Worm (Caenorhabditis elegans) whole organism, young adult: ENCODE results near the gene F17E9.4.

Experiments
- B0035.1 ChIP-seq: sonication (generic microtip); optimal IDR thresholded peaks from 2 replicates; lab custom pipeline; 2016; ENCODE audit warnings: missing genetic modification characterization, mild to moderate bottlenecking, missing compliant biosample characterization, missing genotype, missing genetic modification reagents
- C06A6.2 ChIP-seq: fragments of 200-800 bp; sonication (Bioruptor generic); conservative IDR thresholded peaks from 2 replicates; pipeline ENCODE4 v1.3.6; 2022; ENCODE audit warnings: missing genetic modification characterization, missing compliant biosample characterization
- F23B12.7 ChIP-seq: sonication (generic microtip); optimal IDR thresholded peaks from 2 replicates; lab custom pipeline; 2017; ENCODE audit warnings: missing genetic modification characterization, mild to moderate bottlenecking, missing compliant biosample characterization, antibody characterized with exemption, moderate library complexity; ENCODE audit not compliant: insufficient read depth
- F33H1.4 ChIP-seq: fragments of 200-800 bp; sonication (Bioruptor generic); IDR thresholded peaks from 2 replicates; pipeline ENCODE4 v1.3.6; 2022; ENCODE audit warnings: missing genetic modification reagents, missing genetic modification characterization, missing compliant biosample characterization
- F49E8.2 ChIP-seq: sonication (generic microtip); optimal IDR thresholded peaks from 3 replicates; lab custom pipeline; 2017; ENCODE audit warnings: missing genetic modification characterization, mild to moderate bottlenecking, missing compliant biosample characterization, antibody characterized with exemption, moderate library complexity; ENCODE audit not compliant: insufficient read depth
- F55B11.4 ChIP-seq: sonication (generic microtip); optimal IDR thresholded peaks from 2 replicates; lab custom pipeline; 2016; ENCODE audit warnings: missing compliant biosample characterization, missing genetic modification characterization, borderline replicate concordance; ENCODE audit not compliant: insufficient read depth
- K11D2.4 ChIP-seq: fragments of 200-800 bp; sonication (Bioruptor generic); IDR thresholded peaks from 2 replicates; pipeline ENCODE4 v1.3.6; 2022; ENCODE audit warnings: missing genetic modification reagents, missing genetic modification characterization, missing compliant biosample characterization
- T26A5.8 ChIP-seq: sonication (generic microtip); optimal IDR thresholded peaks from 2 replicates; lab custom pipeline; 2016; ENCODE audit warnings: missing genetic modification characterization, missing compliant biosample characterization
- Y53G8AR.9 ChIP-seq: fragments of 200-800 bp; sonication (Bioruptor generic); conservative IDR thresholded peaks from 2 replicates; pipeline ENCODE4 v1.3.6; 2022; ENCODE audit warnings: missing genetic modification reagents, missing genetic modification characterization, missing compliant biosample characterization
- Y67H2A.10 ChIP-seq: fragments of 200-800 bp; sonication (Bioruptor generic); conservative IDR thresholded peaks from 2 replicates; pipeline ENCODE4 v1.3.6; 2022; ENCODE audit warnings: missing genetic modification reagents, missing genetic modification characterization, missing compliant biosample characterization
- Y79H2A.3 ChIP-seq: fragments of 200-800 bp; sonication (Bioruptor generic); conservative IDR thresholded peaks from 2 replicates; pipeline ENCODE4 v1.3.6; 2022; ENCODE audit warnings: missing genetic modification reagents, missing genetic modification characterization, missing compliant biosample characterization
- aptf-3 ChIP-seq: fragments of 200-800 bp; sonication (Bioruptor generic); IDR thresholded peaks from 2 replicates; pipeline ENCODE4 v1.3.6; 2022; ENCODE audit warnings: missing genetic modification characterization, missing compliant biosample characterization
- atf-7 ChIP-seq: sonication (generic microtip); optimal IDR thresholded peaks from 2 replicates; lab custom pipeline; 2017; ENCODE audit warnings: mild to moderate bottlenecking, missing genetic modification characterization, missing compliant biosample characterization
- athp-1 ChIP-seq: sonication (generic microtip); optimal IDR thresholded peaks from 2 replicates; lab custom pipeline; 2017; ENCODE audit warnings: mild to moderate bottlenecking, missing genetic modification characterization, missing compliant biosample characterization
- attf-6 ChIP-seq: fragments of 200-800 bp; sonication (Bioruptor generic); IDR thresholded peaks from 2 replicates; pipeline ENCODE4 v1.3.6; 2022; ENCODE audit warnings: missing genetic modification reagents, missing genetic modification characterization, missing compliant biosample characterization
- cebp-1 ChIP-seq, 2 experiments: fragments of 200-800 bp in 1 of 2; sonication (Bioruptor generic) in 1 of 2; sonication (generic microtip) in 1 of 2; IDR thresholded peaks in 1 of 2; optimal IDR thresholded peaks in 1 of 2; 2 replicates each; pipeline versions ENCODE4 v1.3.6 to Lab custom; 2017 to 2022; ENCODE audit warnings: missing compliant biosample characterization in 2 of 2, missing genetic modification characterization in 2 of 2, mild to moderate bottlenecking in 1 of 2, missing genetic modification reagents in 1 of 2, moderate library complexity in 1 of 2
- ceh-27 ChIP-seq: fragments of 200-800 bp; sonication (Bioruptor generic); optimal IDR thresholded peaks from 2 replicates; lab custom pipeline; 2018; ENCODE audit warnings: mild to moderate bottlenecking, missing genetic modification characterization, moderate library complexity, missing compliant biosample characterization
- ceh-91 ChIP-seq: fragments of 200-800 bp; sonication (Bioruptor generic); IDR thresholded peaks from 2 replicates; pipeline ENCODE4 v1.3.6; 2022; ENCODE audit warnings: missing genetic modification reagents, missing genetic modification characterization, missing compliant biosample characterization
- dox-1 ChIP-seq: fragments of 200-800 bp; sonication (Bioruptor generic); IDR thresholded peaks from 2 replicates; pipeline ENCODE4 v1.3.6; 2022; ENCODE audit warnings: missing genetic modification reagents, missing genetic modification characterization, missing compliant biosample characterization
- fkh-3 ChIP-seq: sonication (generic microtip); optimal IDR thresholded peaks from 2 replicates; lab custom pipeline; 2016; ENCODE audit warnings: mild to moderate bottlenecking, missing genetic modification characterization, missing compliant biosample characterization
- him-1 ChIP-seq: sonication (generic microtip); optimal IDR thresholded peaks from 2 replicates; lab custom pipeline; 2016; ENCODE audit warnings: missing genotype, missing genetic modification reagents, missing genetic modification characterization, missing compliant biosample characterization
- hlh-26 ChIP-seq: fragments of 200-800 bp; sonication (Bioruptor generic); conservative IDR thresholded peaks from 2 replicates; pipeline ENCODE4 v1.3.6; 2022; ENCODE audit warnings: missing genetic modification reagents, missing genetic modification characterization, missing compliant biosample characterization
- hmg-1.2 ChIP-seq: fragments of 200-800 bp; sonication (Bioruptor generic); IDR thresholded peaks from 2 replicates; pipeline ENCODE4 v1.3.6; 2022; ENCODE audit warnings: missing genetic modification reagents, missing genetic modification characterization, missing compliant biosample characterization
- hmg-20 ChIP-seq: fragments of 200-800 bp; sonication (Bioruptor generic); IDR thresholded peaks from 2 replicates; pipeline ENCODE4 v1.3.6; 2022; ENCODE audit warnings: missing genetic modification reagents, missing genetic modification characterization, missing compliant biosample characterization
- hsf-1 ChIP-seq: fragments of 200-800 bp; sonication (Bioruptor generic); IDR thresholded peaks from 2 replicates; pipeline ENCODE4 v1.3.6; 2022; ENCODE audit warnings: missing genetic modification reagents, missing genetic modification characterization, missing compliant biosample characterization
- lag-1 ChIP-seq: fragments of 200-800 bp; sonication (Bioruptor generic); IDR thresholded peaks from 2 replicates; pipeline ENCODE4 v1.3.6; 2022; ENCODE audit warnings: missing genetic modification reagents, missing genetic modification characterization, missing compliant biosample characterization
- lsy-27 ChIP-seq: sonication (generic microtip); optimal IDR thresholded peaks from 2 replicates; lab custom pipeline; 2017; ENCODE audit warnings: missing genetic modification characterization, mild to moderate bottlenecking, missing compliant biosample characterization, antibody characterized with exemption, missing genotype, borderline replicate concordance; ENCODE audit not compliant: insufficient read depth
- madf-3 ChIP-seq: fragments of 200-800 bp; sonication (Bioruptor generic); IDR thresholded peaks from 2 replicates; pipeline ENCODE4 v1.3.6; 2022; ENCODE audit warnings: missing genetic modification reagents, missing genetic modification characterization, missing compliant biosample characterization
- madf-8 ChIP-seq: fragments of 200-800 bp; sonication (Bioruptor generic); conservative IDR thresholded peaks from 2 replicates; pipeline ENCODE4 v1.3.6; 2022; ENCODE audit warnings: missing genetic modification reagents, missing genetic modification characterization, missing compliant biosample characterization
- mcd-1 ChIP-seq: fragments of 200-800 bp; sonication (Bioruptor generic); IDR thresholded peaks from 2 replicates; pipeline ENCODE4 v1.3.6; 2022; ENCODE audit warnings: missing genetic modification reagents, missing genetic modification characterization, missing compliant biosample characterization
- mes-4 ChIP-seq: sonication (generic microtip); optimal IDR thresholded peaks from 2 replicates; lab custom pipeline; 2016; ENCODE audit warnings: missing genotype, missing genetic modification characterization, missing compliant biosample characterization
- nfya-1 ChIP-seq: sonication (generic microtip); optimal IDR thresholded peaks from 2 replicates; lab custom pipeline; 2017; ENCODE audit warnings: antibody characterized with exemption, missing compliant biosample characterization, missing genetic modification characterization, borderline replicate concordance; ENCODE audit not compliant: insufficient read depth
- nhr-80 ChIP-seq: sonication (generic microtip); optimal IDR thresholded peaks from 2 replicates; lab custom pipeline; 2016; ENCODE audit warnings: missing genetic modification characterization, missing compliant biosample characterization
- nhr-90 ChIP-seq: sonication (generic microtip); optimal IDR thresholded peaks from 2 replicates; lab custom pipeline; 2016; ENCODE audit warnings: missing genotype, mild to moderate bottlenecking, missing genetic modification characterization, missing compliant biosample characterization
- pbrm-1 ChIP-seq: fragments of 200-800 bp; sonication (Bioruptor generic); IDR thresholded peaks from 2 replicates; pipeline ENCODE4 v1.3.6; 2022; ENCODE audit warnings: missing genetic modification reagents, missing genetic modification characterization, missing compliant biosample characterization
- pha-4 ChIP-seq: fragments of 150-350 bp; sonication (generic microtip); optimal IDR thresholded peaks from 2 replicates; lab custom pipeline; 2014; ENCODE audit warnings: missing biosample characterization, missing genetic modification reagents, missing genetic modification characterization
- repo-1 ChIP-seq: sonication (generic microtip); optimal IDR thresholded peaks from 2 replicates; lab custom pipeline; 2017; ENCODE audit warnings: mild to moderate bottlenecking, missing genetic modification characterization, missing compliant biosample characterization
- sdz-38 ChIP-seq: sonication (generic microtip); optimal IDR thresholded peaks from 2 replicates; lab custom pipeline; 2016; ENCODE audit warnings: missing genotype, missing genetic modification characterization, missing compliant biosample characterization
- snpc-1.1 ChIP-seq: sonication (generic microtip); optimal IDR thresholded peaks from 2 replicates; lab custom pipeline; 2017; ENCODE audit warnings: missing genetic modification characterization, mild to moderate bottlenecking, missing compliant biosample characterization, antibody characterized with exemption, moderate library complexity, missing genotype, missing genetic modification reagents; ENCODE audit not compliant: insufficient read depth
- snpc-3.4 ChIP-seq: sonication (generic microtip); optimal IDR thresholded peaks from 2 replicates; lab custom pipeline; 2017; ENCODE audit warnings: missing genetic modification characterization, mild to moderate bottlenecking, missing compliant biosample characterization, antibody characterized with exemption, moderate library complexity, missing genotype, missing genetic modification reagents
- snpc-4 ChIP-seq, 5 experiments: fragments of 150-350 bp in 1 of 5; sonication (generic microtip) in 4 of 5; optimal IDR thresholded peaks; 2 replicates each; lab custom pipeline; 2014 to 2018; ENCODE audit warnings: missing genetic modification characterization in 5 of 5, missing biosample characterization in 3 of 5, antibody characterized with exemption in 2 of 5, mild to moderate bottlenecking in 2 of 5, missing compliant biosample characterization in 2 of 5, missing genotype in 2 of 5, moderate library complexity in 2 of 5, missing genetic modification reagents in 1 of 5
- somi-1 ChIP-seq: fragments of 200-800 bp; sonication (Bioruptor generic); optimal IDR thresholded peaks from 2 replicates; lab custom pipeline; 2018; ENCODE audit warnings: mild to moderate bottlenecking, missing genetic modification characterization, missing compliant biosample characterization
- tlf-1 ChIP-seq: fragments of 200-800 bp; sonication (Bioruptor generic); optimal IDR thresholded peaks from 2 replicates; lab custom pipeline; 2018; ENCODE audit warnings: mild to moderate bottlenecking, missing genetic modification characterization, missing compliant biosample characterization
- zim-3 ChIP-seq: sonication (generic microtip); optimal IDR thresholded peaks from 2 replicates; lab custom pipeline; 2017; ENCODE audit warnings: mild to moderate bottlenecking, missing genetic modification characterization, moderate library complexity, missing compliant biosample characterization

F17E9.4 gene

ce11 chrIV:8369135-8369534, 21.0 kb downstream of the F17E9.4 start, which contains the start of gene D2096.6:
TSS of gene D2096.6 (minus strand) at chrIV:8369235.
- no peak for TF ChIP-seq atf-7 (tag; lab: Kevin White, UChicago)
- no peak for TF ChIP-seq mcd-1
- TF ChIP-seq F33H1.4 (GFP tag; lab: Robert Waterston, UW): no peak
- TF ChIP-seq Y67H2A.10 (GFP tag; lab: Robert Waterston, UW): no peak
- TF ChIP-seq athp-1: no peak
- TF ChIP-seq C06A6.2 (GFP tag; lab: Robert Waterston, UW): no peak
- no peak for TF ChIP-seq snpc-3.4 (tag; lab: Kevin White, UChicago)
- TF ChIP-seq mes-4 (tag; lab: Kevin White, UChicago): no peak
- TF ChIP-seq ceh-27 (GFP tag; lab: Kevin White, UChicago): no peak
- no peak for TF ChIP-seq F55B11.4 (tag; lab: Kevin White, UChicago)
- TF ChIP-seq repo-1 (tag; lab: Kevin White, UChicago): no peak
- no peak for TF ChIP-seq hsf-1 (GFP tag; lab: Robert Waterston, UW)
- no peak for TF ChIP-seq hmg-20 (GFP tag; lab: Robert Waterston, UW)
- TF ChIP-seq nhr-90: no peak
- TF ChIP-seq hmg-1.2 (GFP tag; lab: Robert Waterston, UW): no peak
- TF ChIP-seq lag-1 (GFP tag; lab: Robert Waterston, UW): no peak
- no peak for TF ChIP-seq dox-1 (GFP tag; lab: Robert Waterston, UW)
- TF ChIP-seq snpc-1.1 (tag; lab: Kevin White, UChicago): no peak
- TF ChIP-seq, all 124 proteins: peak for 0

ce11 chrIV:8375381-8375780, 27.2 kb downstream of the F17E9.4 start:
- TF ChIP-seq C06A6.2 (GFP tag; lab: Robert Waterston, UW) (no peak), fkh-3 (tag; lab: Kevin White, UChicago) (no peak), Y53G8AR.9 (GFP tag; lab: Robert Waterston, UW) (peak; percentile 80), repo-1 (tag; lab: Kevin White, UChicago) (peak; percentile 73), dox-1 (GFP tag; lab: Robert Waterston, UW) (peak; percentile 82), attf-6 (GFP tag; lab: Robert Waterston, UW) (0 out of 2 replicates have a peak, but pooled peaks have one; percentile 16), pbrm-1 (GFP tag; lab: Robert Waterston, UW) (peak; percentile 62; the same call in 1 of the 2 replicates), madf-3 (no peak), nfya-1 (tag; lab: Kevin White, UChicago) (no peak), madf-8 (0 out of 2 replicates have a peak, but pooled peaks have one; percentile 25), atf-7 (tag; lab: Kevin White, UChicago) (peak; percentile 31), lsy-27 (tag; lab: Kevin White, UChicago) (peak; percentile 71), snpc-4 (GFP tag; optimal IDR thresholded peaks at IDR 0.05; lab: Kevin White, UChicago) (peak; percentile 86), snpc-4 (tag; optimal IDR thresholded peaks at IDR 0.05; lab: Kevin White, UChicago) (peak in 3 of 4 experiments; percentile 70 to 74 (median 71)), him-1 (tag; lab: Kevin White, UChicago) (peak; percentile 88), K11D2.4 (peak; percentile 33; the same call in 1 of the 2 replicates), ceh-91 (no peak), T26A5.8 (no peak), pha-4 (tag; lab: Kevin White, UChicago) (no peak), sdz-38 (tag; lab: Kevin White, UChicago) (no peak), aptf-3 (GFP tag; lab: Robert Waterston, UW) (0 out of 2 replicates have a peak, but pooled peaks have one; percentile 36), F49E8.2 (tag; lab: Kevin White, UChicago) (peak; percentile 57), somi-1 (GFP tag; lab: Kevin White, UChicago) (peak; percentile 55), tlf-1 (peak; percentile 24), nhr-80 (tag; lab: Kevin White, UChicago) (peak; percentile 60), B0035.1 (tag; lab: Kevin White, UChicago) (peak; percentile 29), zim-3 (peak; percentile 75), F23B12.7 (tag; lab: Kevin White, UChicago) (peak; percentile 31), cebp-1 (GFP tag; IDR thresholded peaks at IDR 0.05; lab: Robert Waterston, UW) (0 out of 2 replicates have a peak, but pooled peaks have one; percentile 9), cebp-1 (tag; optimal IDR thresholded peaks at IDR 0.05; lab: Kevin White, UChicago) (peak; percentile 70), Y79H2A.3 (GFP tag; lab: Robert Waterston, UW) (0 out of 2 replicates have a peak, but pooled peaks have one; percentile 54), hlh-26 (GFP tag; lab: Robert Waterston, UW) (no peak)
